Fruit fly (Drosophila melanogaster): ENCODE data around the gene CG15239.

The CG15239 gene

dm6 chrX:3870577-3870976 is 13.4 kb upstream of the CG15239 start:
- TF ChIP-seq D1 (tag; optimal IDR thresholded peaks at IDR 0.05) (no peak), CG8159 (tag; optimal IDR thresholded peaks at IDR 0.05) (no peak), rn (GFP tag; IDR thresholded peaks at IDR 0.05) (no peak), CG17806 (tag; optimal IDR thresholded peaks at IDR 0.05) (no peak), CG4496 (GFP tag; IDR thresholded peaks at IDR 0.05) (no peak), CG15710 (tag; optimal IDR thresholded peaks at IDR 0.05) (no peak), Snoo (tag; optimal IDR thresholded peaks at IDR 0.05) (no peak), CG8301 (tag; optimal IDR thresholded peaks at IDR 0.05) (no peak), gl (tag; optimal IDR thresholded peaks at IDR 0.05) (no peak), CG12605 (GFP tag; IDR thresholded peaks at IDR 0.05) (no peak), CG9948 (tag; optimal IDR thresholded peaks at IDR 0.05) (no peak), CG14655 (GFP tag; optimal IDR thresholded peaks at IDR 0.05) (no peak), CG13204 (GFP tag; optimal IDR thresholded peaks at IDR 0.05) (no peak)

dm6 chrX:3871889-3872409 is 12.0 kb upstream of the CG15239 start, which contains the start of gene yin:
yin (minus strand) TSS chrX:3871939.
- no peak for TF ChIP-seq Snoo (tag; optimal IDR thresholded peaks at IDR 0.05)
- no peak for TF ChIP-seq CG34367 (tag; optimal IDR thresholded peaks at IDR 0.05)
- 0 out of 2 replicates have a peak, but pooled peaks have one; percentile 13 for TF ChIP-seq Ets98B (GFP tag; IDR thresholded peaks at IDR 0.05)
- no peak for TF ChIP-seq CG15710 (tag; optimal IDR thresholded peaks at IDR 0.05)

- TF ChIP-seq CG13204 (GFP tag; optimal IDR thresholded peaks at IDR 0.05) (no peak), Ets98B (GFP tag; IDR thresholded peaks at IDR 0.05) (no peak), CG17806 (tag; optimal IDR thresholded peaks at IDR 0.05) (no peak), CG15710 (tag; optimal IDR thresholded peaks at IDR 0.05) (no peak), EcR (GFP tag; optimal IDR thresholded peaks at IDR 0.05) (no peak), fd96Ca (GFP tag; IDR thresholded peaks at IDR 0.05) (no peak), CG8301 (tag; optimal IDR thresholded peaks at IDR 0.05) (no peak), CG9948 (tag; optimal IDR thresholded peaks at IDR 0.05) (no peak), Pif1A (GFP tag; optimal IDR thresholded peaks at IDR 0.05) (no peak), Pif1B (GFP tag; optimal IDR thresholded peaks at IDR 0.05) (no peak), CG8159 (tag; optimal IDR thresholded peaks at IDR 0.05) (no peak), rn (GFP tag; IDR thresholded peaks at IDR 0.05) (no peak)
Observed at dm6 chrX:3874452-3874851, 9.5 kb upstream of the CG15239 start.

DNA sequence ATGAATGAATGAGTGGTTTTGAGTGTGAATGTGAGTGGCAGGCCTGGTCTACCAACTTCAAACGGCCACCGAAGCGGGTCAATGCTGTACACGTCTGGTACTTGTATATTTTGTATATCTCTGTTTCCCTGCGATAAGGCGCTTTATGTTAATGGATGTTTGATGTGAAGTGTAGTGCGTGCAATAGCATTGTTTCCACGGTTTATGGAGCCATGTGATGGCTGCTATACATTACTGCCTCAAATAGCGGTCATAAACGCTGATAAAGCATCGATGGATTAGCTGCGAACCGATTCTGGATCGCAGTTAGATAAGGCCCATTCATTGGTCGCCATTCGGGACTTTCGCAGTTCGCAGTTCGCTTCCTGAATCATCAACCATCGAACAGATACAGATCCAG is 9.0 kb upstream of the CG15239 start:
- no peak for TF ChIP-seq CG15710 (tag; optimal IDR thresholded peaks at IDR 0.05)
- no peak for TF ChIP-seq Ets98B (GFP tag; IDR thresholded peaks at IDR 0.05)
- TF ChIP-seq Pif1A (GFP tag; optimal IDR thresholded peaks at IDR 0.05): no peak
- no peak for TF ChIP-seq CG32121 (GFP tag; IDR thresholded peaks at IDR 0.05)
- no peak for TF ChIP-seq CG4496 (GFP tag; IDR thresholded peaks at IDR 0.05)
- no peak for TF ChIP-seq CG9948 (tag; optimal IDR thresholded peaks at IDR 0.05)
- TF ChIP-seq gl (tag; optimal IDR thresholded peaks at IDR 0.05): no peak
- no peak for TF ChIP-seq CG10348 (GFP tag; IDR thresholded peaks at IDR 0.05)
- no peak for TF ChIP-seq D1 (tag; optimal IDR thresholded peaks at IDR 0.05)
- no peak for TF ChIP-seq CG12605 (GFP tag; IDR thresholded peaks at IDR 0.05)
- TF ChIP-seq Pif1B (GFP tag; optimal IDR thresholded peaks at IDR 0.05): no peak
- no peak for TF ChIP-seq fd96Ca (GFP tag; IDR thresholded peaks at IDR 0.05)
- no peak for TF ChIP-seq CG13204 (GFP tag; optimal IDR thresholded peaks at IDR 0.05)
- no peak for TF ChIP-seq CG14655 (GFP tag; optimal IDR thresholded peaks at IDR 0.05)
- no peak for TF ChIP-seq rn (GFP tag; IDR thresholded peaks at IDR 0.05)
- no peak for TF ChIP-seq CG34367 (tag; optimal IDR thresholded peaks at IDR 0.05)
- no peak for TF ChIP-seq CG8301 (tag; optimal IDR thresholded peaks at IDR 0.05)

dm6 chrX:3880645-3881316 is 3.2 kb upstream of the CG15239 start, which contains the start of gene VhaAC39-1:
VhaAC39-1 (plus strand) TSS chrX:3880748.
- no peak for TF ChIP-seq gl (tag; optimal IDR thresholded peaks at IDR 0.05)

DNA sequence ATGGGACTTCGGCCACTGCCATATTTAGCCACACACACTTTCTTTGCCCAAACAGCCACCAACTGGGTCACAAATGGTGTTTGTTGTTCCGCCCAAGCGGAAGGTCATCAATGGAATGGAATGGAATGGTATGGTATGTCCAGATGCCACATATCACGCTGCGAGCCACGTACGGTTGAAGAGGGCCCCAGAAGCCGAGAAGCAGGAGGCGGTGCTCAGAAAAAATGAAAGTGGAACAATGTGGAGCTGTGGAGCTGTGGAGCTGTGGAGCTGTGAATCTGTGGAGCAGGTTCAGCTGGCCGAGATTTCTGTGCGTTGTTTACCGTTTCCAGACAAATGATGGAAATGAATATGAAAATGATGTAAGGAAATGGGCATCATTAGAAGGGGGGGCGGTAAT is 2.8 kb downstream of the CG15239 start:
- TF ChIP-seq CG15710 (tag; optimal IDR thresholded peaks at IDR 0.05): no peak

DNA sequence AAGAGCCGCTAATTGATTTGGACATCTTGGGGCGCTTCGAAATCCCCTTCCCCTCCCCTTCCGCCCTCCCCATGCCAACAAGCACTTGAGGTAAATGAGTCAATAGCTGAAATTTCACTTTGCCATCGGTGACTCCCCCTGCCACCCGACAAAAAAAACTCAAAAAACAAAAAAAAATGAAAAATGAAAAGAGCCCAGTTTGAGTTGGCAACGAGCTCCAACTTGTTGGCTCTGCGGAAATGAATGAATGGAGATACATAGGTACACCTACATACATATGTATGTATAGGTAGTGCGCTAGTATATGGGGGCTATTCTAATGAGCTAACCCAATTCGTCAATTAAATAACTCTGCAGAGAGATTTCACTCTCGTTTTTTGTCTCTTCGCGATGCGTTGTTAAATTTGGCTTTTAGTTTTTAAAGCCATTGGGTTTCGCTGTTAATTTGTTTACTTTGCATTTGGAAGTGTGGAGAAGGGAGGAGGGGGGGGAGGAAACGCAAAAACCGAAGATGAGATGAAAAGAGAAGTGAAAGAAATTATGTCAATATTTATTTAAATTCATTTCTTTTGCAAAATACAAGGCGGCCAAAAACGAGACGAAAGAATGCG is 3.7 kb downstream of the CG15239 start:
- TF ChIP-seq Pif1B (GFP tag; optimal IDR thresholded peaks at IDR 0.05): no peak
- no peak for TF ChIP-seq CG34367 (tag; optimal IDR thresholded peaks at IDR 0.05)
- TF ChIP-seq CG13204 (GFP tag; optimal IDR thresholded peaks at IDR 0.05): no peak
- TF ChIP-seq Snoo (tag; optimal IDR thresholded peaks at IDR 0.05): no peak
- TF ChIP-seq EcR (GFP tag; optimal IDR thresholded peaks at IDR 0.05): no peak
- TF ChIP-seq CG9948 (tag; optimal IDR thresholded peaks at IDR 0.05): no peak
- no peak for TF ChIP-seq Ets98B (GFP tag; IDR thresholded peaks at IDR 0.05)
- no peak for TF ChIP-seq rn (GFP tag; IDR thresholded peaks at IDR 0.05)

All from whole organism, pupa.